Fruit fly (Drosophila melanogaster) whole organism, wandering third instar larva: ENCODE results near the gene P5CDh2.
A peak's percentile ranks its signal among the peaks of the same experiment; 100 is the strongest.

Experiments
- N ChIP-seq: fragments of >200 bp; optimal IDR thresholded peaks from 2 replicates; lab custom pipeline; 2018; ENCODE audit warnings: missing biosample characterization, missing external identifiers, missing genetic modification characterization
- OdsH ChIP-seq: fragments of 200-800 bp; sonication (Bioruptor generic); optimal IDR thresholded peaks from 2 replicates; lab custom pipeline; 2016; ENCODE audit warnings: missing biosample characterization, mild to moderate bottlenecking, missing genetic modification characterization
- dsf ChIP-seq: sonication (Bioruptor generic); optimal IDR thresholded peaks from 2 replicates; lab custom pipeline; 2016; ENCODE audit warnings: missing biosample characterization, missing genetic modification characterization, borderline replicate concordance
- h ChIP-seq: fragments of 200-800 bp; sonication (Bioruptor generic); optimal IDR thresholded peaks from 3 replicates; lab custom pipeline; 2016; ENCODE audit warnings: missing biosample characterization, mild to moderate bottlenecking, missing genetic modification characterization

- peak; percentile 10 for TF ChIP-seq h (GFP tag; lab: Kevin White, UChicago)
- TF ChIP-seq OdsH: no peak
- TF ChIP-seq N (GFP tag; lab: Kevin White, UChicago): no peak
- TF ChIP-seq dsf (GFP tag; lab: Kevin White, UChicago): no peak
Observed at dm6 chr3R:21829487-21829957, 48.2 kb upstream of the P5CDh2 start.
